Worm (Caenorhabditis elegans) whole organism, young adult: ENCODE data around the gene Y54G11A.19.

Experiments
- B0261.1 ChIP-seq: sonication (generic microtip); optimal IDR thresholded peaks from 2 replicates; lab custom pipeline; 2016; ENCODE audit warnings: mild to moderate bottlenecking, missing genetic modification characterization, moderate library complexity, missing compliant biosample characterization
- C06A6.2 ChIP-seq: fragments of 200-800 bp; sonication (Bioruptor generic); conservative IDR thresholded peaks from 2 replicates; pipeline ENCODE4 v1.3.6; 2022; ENCODE audit warnings: missing genetic modification characterization, missing compliant biosample characterization
- C17E4.6 ChIP-seq: fragments of 200-800 bp; sonication (Bioruptor generic); IDR thresholded peaks from 2 replicates; pipeline ENCODE4 v1.3.6; 2022; ENCODE audit warnings: missing genetic modification reagents, missing genetic modification characterization, missing compliant biosample characterization
- D2030.7 ChIP-seq: fragments of 200-800 bp; sonication (Bioruptor generic); IDR thresholded peaks from 2 replicates; pipeline ENCODE4 v1.3.6; 2022; ENCODE audit warnings: missing genetic modification reagents, missing genetic modification characterization, missing compliant biosample characterization
- K11D2.4 ChIP-seq: fragments of 200-800 bp; sonication (Bioruptor generic); IDR thresholded peaks from 2 replicates; pipeline ENCODE4 v1.3.6; 2022; ENCODE audit warnings: missing genetic modification reagents, missing genetic modification characterization, missing compliant biosample characterization
- Y56A3A.18 ChIP-seq: fragments of 200-800 bp; sonication (Bioruptor generic); IDR thresholded peaks from 2 replicates; pipeline ENCODE4 v1.3.6; 2022; ENCODE audit warnings: missing genetic modification reagents, missing genetic modification characterization, missing compliant biosample characterization
- attf-5 ChIP-seq: fragments of 200-800 bp; sonication (Bioruptor generic); optimal IDR thresholded peaks from 2 replicates; lab custom pipeline; 2018; ENCODE audit warnings: mild to moderate bottlenecking, missing genetic modification characterization, missing compliant biosample characterization
- ccch-3 ChIP-seq: fragments of 200-800 bp; sonication (Bioruptor generic); optimal IDR thresholded peaks from 2 replicates; lab custom pipeline; 2018; ENCODE audit warnings: mild to moderate bottlenecking, missing genetic modification characterization, missing compliant biosample characterization
- cebp-1 ChIP-seq, 2 experiments: fragments of 200-800 bp in 1 of 2; sonication (Bioruptor generic) in 1 of 2; sonication (generic microtip) in 1 of 2; IDR thresholded peaks in 1 of 2; optimal IDR thresholded peaks in 1 of 2; 2 replicates each; pipeline versions ENCODE4 v1.3.6 to Lab custom; 2017 to 2022; ENCODE audit warnings: missing compliant biosample characterization in 2 of 2, missing genetic modification characterization in 2 of 2, mild to moderate bottlenecking in 1 of 2, missing genetic modification reagents in 1 of 2, moderate library complexity in 1 of 2
- ceh-40 ChIP-seq: fragments of 200-800 bp; sonication (Bioruptor generic); IDR thresholded peaks from 2 replicates; pipeline ENCODE4 v1.3.6; 2022; ENCODE audit warnings: missing genetic modification characterization, missing compliant biosample characterization
- dox-1 ChIP-seq: fragments of 200-800 bp; sonication (Bioruptor generic); IDR thresholded peaks from 2 replicates; pipeline ENCODE4 v1.3.6; 2022; ENCODE audit warnings: missing genetic modification reagents, missing genetic modification characterization, missing compliant biosample characterization
- dpff-1 ChIP-seq: sonication (generic microtip); optimal IDR thresholded peaks from 2 replicates; lab custom pipeline; 2017; ENCODE audit warnings: mild to moderate bottlenecking, missing genetic modification characterization, missing compliant biosample characterization
- egl-18 ChIP-seq: fragments of 200-800 bp; sonication (Bioruptor generic); IDR thresholded peaks from 2 replicates; pipeline ENCODE4 v1.3.6; 2022; ENCODE audit warnings: missing genetic modification reagents, missing genetic modification characterization, missing compliant biosample characterization
- egrh-3 ChIP-seq: fragments of 200-800 bp; sonication (Bioruptor generic); IDR thresholded peaks from 2 replicates; pipeline ENCODE4 v1.3.6; 2022; ENCODE audit warnings: missing genetic modification reagents, missing genetic modification characterization, missing compliant biosample characterization
- ets-4 ChIP-seq: fragments of 200-800 bp; sonication (Bioruptor generic); optimal IDR thresholded peaks from 2 replicates; lab custom pipeline; 2018; ENCODE audit warnings: mild to moderate bottlenecking, missing genetic modification characterization, missing compliant biosample characterization
- hmg-1.2 ChIP-seq: fragments of 200-800 bp; sonication (Bioruptor generic); IDR thresholded peaks from 2 replicates; pipeline ENCODE4 v1.3.6; 2022; ENCODE audit warnings: missing genetic modification reagents, missing genetic modification characterization, missing compliant biosample characterization
- hrde-1 ChIP-seq: sonication (generic microtip); optimal IDR thresholded peaks from 2 replicates; lab custom pipeline; 2016; ENCODE audit warnings: missing genetic modification characterization, mild to moderate bottlenecking, missing compliant biosample characterization, moderate library complexity, missing genotype, missing genetic modification reagents, borderline replicate concordance
- let-607 ChIP-seq, 2 experiments: fragments of 200-800 bp in 1 of 2; sonication (Bioruptor generic) in 1 of 2; sonication (generic microtip) in 1 of 2; optimal IDR thresholded peaks; 2 replicates each; lab custom pipeline; 2016 to 2018; ENCODE audit warnings: mild to moderate bottlenecking in 2 of 2, missing compliant biosample characterization in 2 of 2, missing genetic modification characterization in 2 of 2, moderate library complexity in 2 of 2, missing genotype in 1 of 2
- lin-35 ChIP-seq, 3 experiments: fragments of 150-350 bp in 2 of 3; sonication (generic microtip) in 1 of 3; optimal IDR thresholded peaks; 2 replicates each; lab custom pipeline; 2014 to 2018; ENCODE audit warnings: missing biosample characterization in 3 of 3, missing genetic modification characterization in 3 of 3, missing genetic modification reagents in 3 of 3
- lin-40 ChIP-seq: sonication (generic microtip); optimal IDR thresholded peaks from 2 replicates; lab custom pipeline; 2016; ENCODE audit warnings: missing genetic modification characterization, mild to moderate bottlenecking, missing compliant biosample characterization, missing genotype, missing genetic modification reagents
- lin-54 ChIP-seq: fragments of 200-800 bp; sonication (Bioruptor generic); optimal IDR thresholded peaks from 2 replicates; lab custom pipeline; 2018; ENCODE audit warnings: mild to moderate bottlenecking, missing genetic modification characterization, missing compliant biosample characterization
- lsy-27 ChIP-seq: sonication (generic microtip); optimal IDR thresholded peaks from 2 replicates; lab custom pipeline; 2017; ENCODE audit warnings: missing genetic modification characterization, mild to moderate bottlenecking, missing compliant biosample characterization, antibody characterized with exemption, missing genotype, borderline replicate concordance; ENCODE audit not compliant: insufficient read depth
- madf-3 ChIP-seq: fragments of 200-800 bp; sonication (Bioruptor generic); IDR thresholded peaks from 2 replicates; pipeline ENCODE4 v1.3.6; 2022; ENCODE audit warnings: missing genetic modification reagents, missing genetic modification characterization, missing compliant biosample characterization
- madf-8 ChIP-seq: fragments of 200-800 bp; sonication (Bioruptor generic); conservative IDR thresholded peaks from 2 replicates; pipeline ENCODE4 v1.3.6; 2022; ENCODE audit warnings: missing genetic modification reagents, missing genetic modification characterization, missing compliant biosample characterization
- mcd-1 ChIP-seq: fragments of 200-800 bp; sonication (Bioruptor generic); IDR thresholded peaks from 2 replicates; pipeline ENCODE4 v1.3.6; 2022; ENCODE audit warnings: missing genetic modification reagents, missing genetic modification characterization, missing compliant biosample characterization
- mxl-1 ChIP-seq: sonication (generic microtip); optimal IDR thresholded peaks from 2 replicates; lab custom pipeline; 2016; ENCODE audit warnings: missing genetic modification characterization, missing compliant biosample characterization
- nhr-27 ChIP-seq: fragments of 200-800 bp; sonication (Bioruptor generic); optimal IDR thresholded peaks from 2 replicates; lab custom pipeline; 2018; ENCODE audit warnings: mild to moderate bottlenecking, missing genetic modification characterization, moderate library complexity, missing compliant biosample characterization
- nhr-80 ChIP-seq: sonication (generic microtip); optimal IDR thresholded peaks from 2 replicates; lab custom pipeline; 2016; ENCODE audit warnings: missing genetic modification characterization, missing compliant biosample characterization
- pbrm-1 ChIP-seq: fragments of 200-800 bp; sonication (Bioruptor generic); IDR thresholded peaks from 2 replicates; pipeline ENCODE4 v1.3.6; 2022; ENCODE audit warnings: missing genetic modification reagents, missing genetic modification characterization, missing compliant biosample characterization
- pha-4 ChIP-seq: fragments of 150-350 bp; sonication (generic microtip); optimal IDR thresholded peaks from 2 replicates; lab custom pipeline; 2014; ENCODE audit warnings: missing biosample characterization, missing genetic modification reagents, missing genetic modification characterization
- rcor-1 ChIP-seq: fragments of 200-800 bp; sonication (Bioruptor generic); IDR thresholded peaks from 2 replicates; pipeline ENCODE4 v1.3.6; 2022; ENCODE audit warnings: missing genetic modification reagents, missing genetic modification characterization, missing compliant biosample characterization
- sdz-38 ChIP-seq: sonication (generic microtip); optimal IDR thresholded peaks from 2 replicates; lab custom pipeline; 2016; ENCODE audit warnings: missing genotype, missing genetic modification characterization, missing compliant biosample characterization
- snpc-3.4 ChIP-seq: sonication (generic microtip); optimal IDR thresholded peaks from 2 replicates; lab custom pipeline; 2017; ENCODE audit warnings: missing genetic modification characterization, mild to moderate bottlenecking, missing compliant biosample characterization, antibody characterized with exemption, moderate library complexity, missing genotype, missing genetic modification reagents
- snpc-4 ChIP-seq, 5 experiments: fragments of 150-350 bp in 1 of 5; sonication (generic microtip) in 4 of 5; optimal IDR thresholded peaks; 2 replicates each; lab custom pipeline; 2014 to 2018; ENCODE audit warnings: missing genetic modification characterization in 5 of 5, missing biosample characterization in 3 of 5, antibody characterized with exemption in 2 of 5, mild to moderate bottlenecking in 2 of 5, missing compliant biosample characterization in 2 of 5, missing genotype in 2 of 5, moderate library complexity in 2 of 5, missing genetic modification reagents in 1 of 5
- zfh-2 ChIP-seq: fragments of 200-800 bp; sonication (Bioruptor generic); conservative IDR thresholded peaks from 2 replicates; pipeline ENCODE4 v1.3.6; 2022; ENCODE audit warnings: missing genetic modification reagents, missing genetic modification characterization, missing compliant biosample characterization
- ztf-18 ChIP-seq: sonication (generic microtip); optimal IDR thresholded peaks from 2 replicates; lab custom pipeline; 2016; ENCODE audit warnings: missing genotype, mild to moderate bottlenecking, missing genetic modification characterization, missing compliant biosample characterization
- ztf-26 ChIP-seq: sonication (generic microtip); optimal IDR thresholded peaks from 2 replicates; lab custom pipeline; 2017; ENCODE audit warnings: missing genetic modification characterization, missing compliant biosample characterization
- ztf-3 ChIP-seq: fragments of 200-800 bp; sonication (Bioruptor generic); optimal IDR thresholded peaks from 2 replicates; lab custom pipeline; 2018; ENCODE audit warnings: mild to moderate bottlenecking, missing genetic modification characterization, missing compliant biosample characterization
- ztf-6 ChIP-seq: fragments of 200-800 bp; sonication (Bioruptor generic); IDR thresholded peaks from 2 replicates; pipeline ENCODE4 v1.3.6; 2022; ENCODE audit warnings: missing genetic modification reagents, missing genetic modification characterization, missing compliant biosample characterization

The Y54G11A.19 gene

ce11 chrII:14250147-14250965 lies 6.3 kb downstream of the Y54G11A.19 start, which contains the start of gene hmg-1.1 (continued):
- TF ChIP-seq ztf-6 (GFP tag; lab: Robert Waterston, UW) (no peak), sdz-38 (tag; lab: Kevin White, UChicago) (no peak), let-607 (tag; optimal IDR thresholded peaks at IDR 0.05; lab: Kevin White, UChicago) (peak; percentile 80 to 95)

ce11 chrII:14249489-14249888 lies 7.2 kb downstream of the Y54G11A.19 start:
- TF ChIP-seq egl-18 (GFP tag; lab: Robert Waterston, UW) (0 out of 2 replicates have a peak, but pooled peaks have one; percentile 44), egrh-3 (GFP tag; lab: Robert Waterston, UW) (peak; percentile 24), mcd-1 (GFP tag; lab: Robert Waterston, UW) (peak; percentile 43; the same call in 1 of the 2 replicates), nhr-80 (tag; lab: Kevin White, UChicago) (peak; percentile 42), dox-1 (GFP tag; lab: Robert Waterston, UW) (peak; percentile 26; the same call in 1 of the 2 replicates), B0261.1 (tag; lab: Kevin White, UChicago) (no peak), hmg-1.2 (GFP tag; lab: Robert Waterston, UW) (peak; percentile 22; the same call in 1 of the 2 replicates), zfh-2 (GFP tag; lab: Robert Waterston, UW) (peak; percentile 46; the same call in 1 of the 2 replicates), attf-5 (peak; percentile 48), lin-54 (peak; percentile 42), rcor-1 (GFP tag; lab: Robert Waterston, UW) (peak; percentile 50; the same call in 1 of the 2 replicates), snpc-4 (GFP tag; optimal IDR thresholded peaks at IDR 0.05; lab: Kevin White, UChicago) (no peak), snpc-4 (tag; optimal IDR thresholded peaks at IDR 0.05; lab: Kevin White, UChicago) (peak in 1 of 4 experiments; percentile 19), C06A6.2 (GFP tag; lab: Robert Waterston, UW) (0 out of 2 replicates have a peak, but pooled peaks have one; percentile 36), ztf-6 (GFP tag; lab: Robert Waterston, UW) (no peak), ccch-3 (GFP tag; lab: Kevin White, UChicago) (no peak), hrde-1 (tag; lab: Kevin White, UChicago) (no peak), lin-35 (GFP tag; optimal IDR thresholded peaks at IDR 0.05; lab: Kevin White, UChicago) (peak in 1 of 3 experiments; percentile 0), lin-40 (tag; lab: Kevin White, UChicago) (peak; percentile 15), Y56A3A.18 (GFP tag; lab: Robert Waterston, UW) (0 out of 2 replicates have a peak, but pooled peaks have one; percentile 24), D2030.7 (GFP tag; lab: Robert Waterston, UW) (no peak), nhr-27 (tag; lab: Kevin White, UChicago) (no peak), cebp-1 (GFP tag; IDR thresholded peaks at IDR 0.05; lab: Robert Waterston, UW) (no peak), cebp-1 (tag; optimal IDR thresholded peaks at IDR 0.05; lab: Kevin White, UChicago) (peak; percentile 33), pbrm-1 (GFP tag; lab: Robert Waterston, UW) (peak; percentile 56; the same call in 1 of the 2 replicates)

- TF ChIP-seq madf-3 (GFP tag; lab: Robert Waterston, UW) = no peak
- TF ChIP-seq mxl-1 (tag; lab: Kevin White, UChicago) = no peak
- peak; percentile 51 for TF ChIP-seq ztf-18 (tag; lab: Kevin White, UChicago)
- 0 out of 2 replicates have a peak, but pooled peaks have one; percentile 26 for TF ChIP-seq hmg-1.2 (GFP tag; lab: Robert Waterston, UW)
- TF ChIP-seq K11D2.4 = no peak
- TF ChIP-seq dpff-1 (tag; lab: Kevin White, UChicago) = no peak
- no peak for TF ChIP-seq snpc-3.4 (tag; lab: Kevin White, UChicago)
- no peak for TF ChIP-seq ceh-40 (GFP tag; lab: Robert Waterston, UW)
- no peak; the same call in 1 of the 2 replicates for TF ChIP-seq madf-8 (GFP tag; lab: Robert Waterston, UW)
- TF ChIP-seq C17E4.6 (GFP tag; lab: Robert Waterston, UW) = no peak
- TF ChIP-seq lsy-27 (tag; lab: Kevin White, UChicago) = no peak
- peak; percentile 70 for TF ChIP-seq zfh-2 (GFP tag; lab: Robert Waterston, UW)
- TF ChIP-seq ztf-3 (GFP tag; lab: Kevin White, UChicago) = no peak
- peak; percentile 75 for TF ChIP-seq ets-4 (GFP tag; lab: Kevin White, UChicago)
- no peak for TF ChIP-seq pha-4 (tag; lab: Kevin White, UChicago)
- peak; percentile 43; the same call in 1 of the 2 replicates for TF ChIP-seq dox-1 (GFP tag; lab: Robert Waterston, UW)
- no peak for TF ChIP-seq ztf-26
Measured at ce11 chrII:14247748-14248502, 8.8 kb downstream of the Y54G11A.19 start.
